Fruit fly (Drosophila melanogaster) whole organism: ENCODE measurements around the gene CG8578.

Experiments used
- CG8478 ChIP-seq: fragments of >200 bp; optimal IDR thresholded peaks from 2 replicates; lab custom pipeline; 2018; ENCODE audit warnings: inconsistent platforms
- psq ChIP-seq: fragments of >200 bp; optimal IDR thresholded peaks from 2 replicates; lab custom pipeline; 2017

DNA sequence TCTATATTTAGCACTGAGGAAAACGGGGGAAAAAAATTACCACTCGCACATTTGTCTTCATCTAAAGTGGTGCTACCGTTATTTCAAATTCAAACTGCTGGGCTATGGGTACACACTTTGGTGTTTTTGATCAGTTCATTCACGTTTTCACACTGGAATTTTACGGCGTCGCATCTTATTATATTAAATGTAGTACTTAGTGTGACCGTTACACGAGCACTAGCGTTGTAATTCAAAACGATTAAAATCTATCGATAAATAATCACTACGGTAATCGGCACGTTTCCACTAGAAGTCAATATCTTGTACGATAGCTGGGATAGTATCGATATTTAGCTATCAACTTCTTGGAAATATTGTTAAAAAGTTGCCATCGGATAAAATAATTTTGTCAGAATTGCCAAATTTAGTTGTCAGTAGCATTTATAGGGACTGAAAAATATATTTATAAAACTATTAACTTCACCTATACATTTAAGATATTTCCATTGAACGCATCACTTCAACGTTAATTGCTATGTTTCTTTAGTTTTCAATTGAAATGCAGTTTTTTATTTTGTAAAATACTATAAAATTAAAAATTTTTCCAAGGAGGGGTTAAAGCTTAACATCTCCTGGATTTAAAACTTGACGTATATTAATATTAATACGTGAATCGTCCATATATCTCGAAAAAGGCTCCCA, 13.5 kb downstream of the CG8578 start, which contains the start of the genes CG46440 and Myb:
- TF ChIP-seq CG8478 (no peak), psq (lab: Kevin White, UChicago) (no peak)
